Worm (Caenorhabditis elegans) whole organism, L4/young adult: ENCODE measurements around the gene Y4C6B.1.

Experiments
- W03F9.2 ChIP-seq: fragments of 150-350 bp; optimal IDR thresholded peaks from 2 replicates; lab custom pipeline; 2014; ENCODE audit warnings: missing biosample characterization, missing genetic modification characterization
- him-1 ChIP-seq: sonication (generic microtip); optimal IDR thresholded peaks from 2 replicates; lab custom pipeline; 2016; ENCODE audit warnings: missing genotype, missing genetic modification reagents, missing genetic modification characterization, missing compliant biosample characterization

ce11 chrIV:5366567-5366966 lies 12.3 kb downstream of the Y4C6B.1 start, which contains the start of gene sand-1:
- no peak for TF ChIP-seq him-1 (tag; lab: Kevin White, UChicago)
- TF ChIP-seq W03F9.2 (tag; lab: Kevin White, UChicago): no peak
